Fruit fly (Drosophila melanogaster) whole organism: Measurements from ENCODE around the gene Ilp8.

Experiments used
- CG8478 ChIP-seq: fragments of >200 bp; optimal IDR thresholded peaks from 2 replicates; lab custom pipeline; 2018; ENCODE audit warnings: inconsistent platforms
- psq ChIP-seq: fragments of >200 bp; optimal IDR thresholded peaks from 2 replicates; lab custom pipeline; 2017
- usp ChIP-seq: fragments of >200 bp; optimal IDR thresholded peaks from 2 replicates; lab custom pipeline; 2017; ENCODE audit warnings: missing biosample characterization, missing genetic modification characterization, mixed read lengths

dm6 chr3L:17050661-17051452 lies 19.0 kb upstream of the Ilp8 start:
- no peak for TF ChIP-seq usp (GFP tag; lab: Kevin White, UChicago)
- TF ChIP-seq psq (lab: Kevin White, UChicago) = no peak
- no peak for TF ChIP-seq CG8478 (lab: Kevin White, UChicago)
